Fruit fly (Drosophila melanogaster) whole organism, prepupa: ENCODE measurements around the gene hyd.

Experiments used
- CG10631 ChIP-seq: fragments of 200-800 bp; sonication (Bioruptor generic); optimal IDR thresholded peaks from 2 replicates; lab custom pipeline; 2016; ENCODE audit warnings: missing biosample characterization, missing genetic modification characterization
- CG11294 ChIP-seq: fragments of 200-800 bp; sonication (Bioruptor generic); IDR thresholded peaks from 2 replicates; pipeline ENCODE4 v1.3.6; 2022; ENCODE audit warnings: missing biosample characterization, missing genetic modification characterization
- CG11762 ChIP-seq: fragments of 200-800 bp; sonication (Bioruptor generic); optimal IDR thresholded peaks from 3 replicates; lab custom pipeline; 2016; ENCODE audit warnings: missing biosample characterization, missing genetic modification characterization; ENCODE audit not compliant: insufficient read depth
- CG11902 ChIP-seq: fragments of 200-800 bp; sonication (Bioruptor generic); optimal IDR thresholded peaks from 3 replicates; lab custom pipeline; 2016; ENCODE audit warnings: missing biosample characterization, missing genetic modification characterization
- CG15336 ChIP-seq: fragments of 200-800 bp; sonication (Bioruptor generic); IDR thresholded peaks from 2 replicates; pipeline ENCODE4 v1.3.6; 2022; ENCODE audit warnings: missing biosample characterization, missing genetic modification characterization
- CG3032 ChIP-seq: fragments of 200-800 bp; optimal IDR thresholded peaks from 2 replicates; lab custom pipeline; 2019; ENCODE audit warnings: missing biosample characterization, mild to moderate bottlenecking, missing genetic modification characterization, moderate library complexity
- CG34406 ChIP-seq: fragments of 200-800 bp; sonication (Bioruptor generic); optimal IDR thresholded peaks from 3 replicates; lab custom pipeline; 2016; ENCODE audit warnings: missing biosample characterization, missing genetic modification characterization
- CG4318 ChIP-seq: fragments of 200-800 bp; sonication (Bioruptor generic); optimal IDR thresholded peaks from 3 replicates; lab custom pipeline; 2017; ENCODE audit warnings: missing biosample characterization, mild to moderate bottlenecking, missing genetic modification characterization
- CG6792 ChIP-seq: fragments of 200-800 bp; sonication (Bioruptor generic); optimal IDR thresholded peaks from 3 replicates; lab custom pipeline; 2016; ENCODE audit warnings: missing biosample characterization, missing genetic modification characterization
- CG7368 ChIP-seq: fragments of 200-800 bp; sonication (Bioruptor generic); optimal IDR thresholded peaks from 3 replicates; lab custom pipeline; 2016; ENCODE audit warnings: missing biosample characterization, missing genetic modification characterization
- CG8119 ChIP-seq: fragments of 200-800 bp; sonication (Bioruptor generic); IDR thresholded peaks from 3 replicates; pipeline ENCODE4 v1.3.6; 2022; ENCODE audit warnings: missing biosample characterization, missing genetic modification characterization
- CG8319 ChIP-seq: fragments of 200-800 bp; sonication (Bioruptor generic); optimal IDR thresholded peaks from 3 replicates; lab custom pipeline; 2016; ENCODE audit warnings: missing biosample characterization, missing genetic modification characterization
- Eip75B ChIP-seq: fragments of 200-800 bp; sonication (Bioruptor generic); optimal IDR thresholded peaks from 3 replicates; lab custom pipeline; 2016; ENCODE audit warnings: missing biosample characterization, missing genetic modification characterization
- Eip78C ChIP-seq: fragments of 200-800 bp; sonication (Bioruptor generic); peaks from one replicate; lab custom pipeline; 2016; ENCODE audit warnings: missing biosample characterization, missing genetic modification characterization
- Eip93F ChIP-seq: fragments of 200-800 bp; sonication (Bioruptor generic); optimal IDR thresholded peaks from 2 replicates; lab custom pipeline; 2016; ENCODE audit warnings: missing biosample characterization, mild to moderate bottlenecking, missing genetic modification characterization
- Ets21C ChIP-seq: fragments of 200-800 bp; sonication (Bioruptor generic); optimal IDR thresholded peaks from 3 replicates; lab custom pipeline; 2016; ENCODE audit warnings: missing biosample characterization, missing genetic modification characterization
- Ets96B ChIP-seq: fragments of 200-800 bp; optimal IDR thresholded peaks from 2 replicates; lab custom pipeline; 2019; ENCODE audit warnings: missing biosample characterization, mild to moderate bottlenecking, missing genetic modification characterization, moderate library complexity
- Gug ChIP-seq: fragments of 200-800 bp; sonication (Bioruptor generic); IDR thresholded peaks from 2 replicates; pipeline ENCODE4 v1.3.6; 2022; ENCODE audit warnings: missing biosample characterization, missing genetic modification characterization
- OdsH ChIP-seq: fragments of 200-800 bp; sonication (Bioruptor generic); optimal IDR thresholded peaks from 3 replicates; lab custom pipeline; 2016; ENCODE audit warnings: missing biosample characterization, missing genetic modification characterization
- Smox ChIP-seq: fragments of 200-800 bp; sonication (Bioruptor generic); optimal IDR thresholded peaks from 3 replicates; lab custom pipeline; 2016; ENCODE audit warnings: missing biosample characterization, missing genetic modification characterization
- Sox14 ChIP-seq: fragments of 200-800 bp; sonication (Bioruptor generic); optimal IDR thresholded peaks from 3 replicates; lab custom pipeline; 2016; ENCODE audit warnings: missing biosample characterization, missing genetic modification characterization
- acj6 ChIP-seq: fragments of 200-800 bp; sonication (Bioruptor generic); optimal IDR thresholded peaks from 3 replicates; lab custom pipeline; 2016; ENCODE audit warnings: missing biosample characterization, missing genetic modification characterization
- cyc ChIP-seq: fragments of 200-800 bp; sonication (Bioruptor generic); optimal IDR thresholded peaks from 3 replicates; lab custom pipeline; 2016; ENCODE audit warnings: missing biosample characterization, missing genetic modification characterization
- dac ChIP-seq: fragments of 200-800 bp; sonication (Bioruptor generic); optimal IDR thresholded peaks from 2 replicates; lab custom pipeline; 2017; ENCODE audit warnings: missing biosample characterization, mild to moderate bottlenecking, missing genetic modification characterization
- eg ChIP-seq: fragments of 200-800 bp; sonication (Bioruptor generic); IDR thresholded peaks from 3 replicates; pipeline ENCODE4 v1.3.6; 2022; ENCODE audit warnings: missing biosample characterization, missing genetic modification characterization
- esn ChIP-seq: fragments of 200-800 bp; sonication (Bioruptor generic); optimal IDR thresholded peaks from 2 replicates; lab custom pipeline; 2016; ENCODE audit warnings: missing biosample characterization, mild to moderate bottlenecking, missing genetic modification characterization, moderate library complexity
- fd85E ChIP-seq: fragments of 200-800 bp; sonication (Bioruptor generic); optimal IDR thresholded peaks from 3 replicates; lab custom pipeline; 2016; ENCODE audit warnings: missing biosample characterization, missing genetic modification characterization
- fkh ChIP-seq: fragments of 200-800 bp; sonication (Bioruptor generic); optimal IDR thresholded peaks from 3 replicates; lab custom pipeline; 2017; ENCODE audit warnings: missing biosample characterization, mild to moderate bottlenecking, missing genetic modification characterization, moderate library complexity
- lz ChIP-seq: fragments of 200-800 bp; sonication (Bioruptor generic); optimal IDR thresholded peaks from 3 replicates; lab custom pipeline; 2016; ENCODE audit warnings: missing biosample characterization, missing genetic modification characterization
- net ChIP-seq: fragments of 200-800 bp; sonication (Bioruptor generic); optimal IDR thresholded peaks from 3 replicates; lab custom pipeline; 2016; ENCODE audit warnings: missing biosample characterization, missing genetic modification characterization
- pdm3 ChIP-seq: fragments of 200-800 bp; sonication (Bioruptor generic); optimal IDR thresholded peaks from 3 replicates; lab custom pipeline; 2016; ENCODE audit warnings: missing biosample characterization, missing genetic modification characterization
- salr ChIP-seq, 2 experiments: fragments of 200-800 bp; sonication (Bioruptor generic); optimal IDR thresholded peaks; 3 replicates each; lab custom pipeline; 2016 to 2018; ENCODE audit warnings: missing biosample characterization in 2 of 2, missing genetic modification characterization in 2 of 2, mild to moderate bottlenecking in 1 of 2
- svp ChIP-seq: fragments of 200-800 bp; sonication (Bioruptor generic); peaks from one replicate; lab custom pipeline; 2016; ENCODE audit warnings: missing biosample characterization, missing genetic modification characterization
- topi ChIP-seq: fragments of 200-800 bp; sonication (Bioruptor generic); optimal IDR thresholded peaks from 3 replicates; lab custom pipeline; 2016; ENCODE audit warnings: missing biosample characterization, missing genetic modification characterization
- vri ChIP-seq: fragments of 200-800 bp; sonication (Bioruptor generic); optimal IDR thresholded peaks from 3 replicates; lab custom pipeline; 2016; ENCODE audit warnings: missing biosample characterization, mild to moderate bottlenecking, missing genetic modification characterization

hyd gene

DNA sequence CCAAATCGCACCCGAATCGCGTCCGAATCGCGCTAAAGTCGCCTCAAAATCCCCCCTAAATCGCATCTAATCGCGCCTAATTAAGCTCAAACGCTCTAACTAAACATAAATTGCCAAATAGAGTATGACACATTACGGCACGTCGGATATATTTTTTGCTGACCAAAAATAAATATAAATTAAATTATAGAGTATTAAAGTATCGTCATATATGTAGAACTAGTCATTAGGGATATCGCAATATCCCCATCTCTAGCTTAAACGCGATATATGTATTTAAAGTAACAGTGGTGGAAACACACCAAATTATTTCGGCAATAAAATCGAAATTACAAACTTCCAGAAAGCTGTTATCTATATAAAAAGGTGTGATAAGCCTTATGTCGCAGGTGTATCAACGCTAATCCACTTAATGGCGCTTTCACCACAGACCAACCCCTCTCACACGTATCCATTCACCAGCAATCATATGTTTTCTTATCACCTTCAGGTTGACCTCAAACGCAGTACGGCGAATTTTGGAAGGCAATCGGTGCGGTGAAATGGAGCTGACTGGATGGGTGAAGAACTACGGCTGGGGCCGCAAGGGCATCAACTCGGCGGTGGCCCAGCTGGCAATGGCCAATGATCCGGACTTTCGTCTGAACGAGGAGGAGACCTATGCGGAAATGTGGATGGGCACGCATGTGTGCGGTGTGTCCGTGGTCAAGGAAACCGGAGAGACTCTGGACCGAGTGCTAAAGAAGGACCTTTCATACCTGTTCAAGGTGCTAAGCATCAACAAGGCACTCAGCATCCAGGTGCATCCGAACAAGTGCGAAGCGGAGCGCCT lies 34.2 kb upstream of the hyd start, which contains the start of gene Mpi:
Gene Mpi, plus strand, starts transcription at position 263 of the 832 bp plus-strand sequence.
- TF ChIP-seq CG8119 = 0 out of 3 replicates have a peak, but pooled peaks have one; percentile 23
- peak; percentile 36 for TF ChIP-seq CG3032 (tag; lab: Kevin White, UChicago)
- TF ChIP-seq topi (GFP tag; lab: Kevin White, UChicago) = no peak
- no peak for TF ChIP-seq fkh (GFP tag; lab: Kevin White, UChicago)
- no peak for TF ChIP-seq CG6792 (GFP tag; lab: Kevin White, UChicago)
- no peak for TF ChIP-seq CG8319 (GFP tag; lab: Kevin White, UChicago)
- peak; percentile 34 for TF ChIP-seq esn
- TF ChIP-seq eg = 0 out of 3 replicates have a peak, but pooled peaks have one; percentile 30
- no peak for TF ChIP-seq CG34406 (GFP tag; lab: Kevin White, UChicago)
- TF ChIP-seq fd85E = no peak
- no peak for TF ChIP-seq CG4318 (GFP tag; lab: Kevin White, UChicago)
- TF ChIP-seq CG7368 = no peak
- TF ChIP-seq Ets21C = no peak
- peak; percentile 98 for TF ChIP-seq svp
- no peak for TF ChIP-seq CG10631 (GFP tag; lab: Kevin White, UChicago)
- TF ChIP-seq, all 60 proteins: peak for 5

- TF ChIP-seq CG8319 (GFP tag; lab: Kevin White, UChicago) = no peak
- TF ChIP-seq fkh (GFP tag; lab: Kevin White, UChicago) = no peak
- TF ChIP-seq CG11762 (GFP tag; lab: Kevin White, UChicago) = no peak
- no peak for TF ChIP-seq Eip78C (GFP tag; lab: Kevin White, UChicago)
- no peak for TF ChIP-seq pdm3
- no peak for TF ChIP-seq Eip75B (GFP tag; lab: Kevin White, UChicago)
- no peak for TF ChIP-seq Eip93F (GFP tag; lab: Kevin White, UChicago)
- no peak for TF ChIP-seq salr (GFP tag; optimal IDR thresholded peaks at IDR 0.05; lab: Kevin White, UChicago)
- no peak for TF ChIP-seq Sox14
- no peak for TF ChIP-seq acj6
- TF ChIP-seq Ets96B (tag; lab: Kevin White, UChicago) = no peak
- no peak for TF ChIP-seq Smox (GFP tag; lab: Kevin White, UChicago)
- TF ChIP-seq vri (GFP tag; lab: Kevin White, UChicago) = no peak
- no peak for TF ChIP-seq esn
- TF ChIP-seq Gug (GFP tag; lab: Robert Waterston, UW) = no peak
- no peak for TF ChIP-seq svp
- no peak for TF ChIP-seq lz (GFP tag; lab: Kevin White, UChicago)
- no peak for TF ChIP-seq OdsH
Observed at dm6 chr3R:9756187-9756586, 30.8 kb upstream of the hyd start, which contains the start of the genes Alg12 and Rpt3R. Gene Alg12, plus strand, starts transcription at chr3R:9756491. Gene Rpt3R, minus strand, starts transcription at chr3R:9756510.

- no peak for TF ChIP-seq topi (GFP tag; lab: Kevin White, UChicago)
- TF ChIP-seq CG11762 (GFP tag; lab: Kevin White, UChicago) = no peak
- no peak for TF ChIP-seq CG11902
- TF ChIP-seq vri (GFP tag; lab: Kevin White, UChicago) = no peak
- no peak for TF ChIP-seq cyc (GFP tag; lab: Kevin White, UChicago)
- TF ChIP-seq CG15336 (GFP tag; lab: Robert Waterston, UW) = no peak
- no peak for TF ChIP-seq eg
- no peak for TF ChIP-seq Ets96B (tag; lab: Kevin White, UChicago)
- no peak for TF ChIP-seq Gug (GFP tag; lab: Robert Waterston, UW)
Observed at dm6 chr3R:9754487-9754886, 29.1 kb upstream of the hyd start, which contains the start of gene Tti1. Gene Tti1, minus strand, starts transcription at chr3R:9754686.

- TF ChIP-seq vri (GFP tag; lab: Kevin White, UChicago) (no peak), CG11294 (GFP tag; lab: Robert Waterston, UW) (no peak), net (GFP tag; lab: Kevin White, UChicago) (no peak), CG7368 (no peak), salr (GFP tag; optimal IDR thresholded peaks at IDR 0.05; lab: Kevin White, UChicago) (no peak), Gug (GFP tag; lab: Robert Waterston, UW) (no peak), Smox (GFP tag; lab: Kevin White, UChicago) (no peak), dac (GFP tag; lab: Kevin White, UChicago) (no peak)
Observed at dm6 chr3R:9747900-9748663, 22.7 kb upstream of the hyd start.
